Worm (Caenorhabditis elegans) whole organism, L1 larva: ENCODE measurements around the gene lin-3.
A peak's percentile ranks its signal among the peaks of the same experiment; 100 is the strongest.

ENCODE experiments used
- ama-1 ChIP-seq: fragments of 150-350 bp; optimal IDR thresholded peaks from 2 replicates; lab custom pipeline; 2014
- elt-2 ChIP-seq: sonication (generic microtip); optimal IDR thresholded peaks from 2 replicates; lab custom pipeline; 2016; ENCODE audit warnings: missing genetic modification characterization, mild to moderate bottlenecking, inconsistent platforms, missing compliant biosample characterization, missing genetic modification reagents
- fkh-4 ChIP-seq: sonication (generic microtip); optimal IDR thresholded peaks from 2 replicates; lab custom pipeline; 2016; ENCODE audit warnings: missing compliant biosample characterization, missing genetic modification characterization, borderline replicate concordance
- lin-13 ChIP-seq: fragments of 150-350 bp; optimal IDR thresholded peaks from 2 replicates; lab custom pipeline; 2014; ENCODE audit warnings: missing biosample characterization, missing genetic modification reagents, missing genetic modification characterization
- lin-39 ChIP-seq: fragments of 150-350 bp; optimal IDR thresholded peaks from 2 replicates; lab custom pipeline; 2014; ENCODE audit warnings: missing biosample characterization, missing genetic modification reagents, missing genetic modification characterization
- mep-1 ChIP-seq: fragments of 150-350 bp; optimal IDR thresholded peaks from 2 replicates; lab custom pipeline; 2014; ENCODE audit warnings: missing biosample characterization, missing genetic modification characterization
- nhr-28 ChIP-seq: fragments of 150-350 bp; optimal IDR thresholded peaks from 2 replicates; lab custom pipeline; 2014; ENCODE audit warnings: missing biosample characterization, missing genetic modification characterization
- nhr-77 ChIP-seq: fragments of 150-350 bp; optimal IDR thresholded peaks from 2 replicates; lab custom pipeline; 2014; ENCODE audit warnings: missing biosample characterization, missing genetic modification characterization
- unc-130 ChIP-seq: fragments of 150-350 bp; optimal IDR thresholded peaks from 2 replicates; lab custom pipeline; 2017; ENCODE audit warnings: missing biosample characterization, missing genetic modification characterization, inconsistent platforms
- unc-62 ChIP-seq: fragments of 150-350 bp; optimal IDR thresholded peaks from 2 replicates; lab custom pipeline; 2014; ENCODE audit warnings: missing biosample characterization, missing genetic modification reagents, missing genetic modification characterization
- xbp-1 ChIP-seq: sonication (generic microtip); optimal IDR thresholded peaks from 2 replicates; lab custom pipeline; 2016; ENCODE audit warnings: missing genetic modification characterization, missing compliant biosample characterization

DNA sequence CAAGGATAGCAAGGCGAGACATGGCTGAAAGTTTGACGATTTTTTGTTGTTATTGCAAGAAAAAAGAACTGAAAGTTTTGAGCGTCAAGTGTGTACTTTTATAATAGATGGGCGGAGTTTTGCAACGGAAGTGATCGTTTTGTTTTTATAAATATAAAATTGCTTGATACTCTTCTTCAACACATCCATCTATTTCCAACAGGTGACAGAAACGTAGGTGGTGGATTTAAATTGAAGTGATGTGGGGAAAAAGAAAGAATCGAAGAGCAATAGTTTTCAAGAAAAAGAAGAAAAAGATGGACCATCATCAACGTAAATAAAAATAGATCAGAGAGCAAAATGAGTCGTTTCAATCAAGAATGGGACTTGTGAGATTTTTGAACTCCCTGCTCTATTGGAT, 12.9 kb downstream of the lin-3 start, which contains the start of gene ttr-17:
- no peak for TF ChIP-seq nhr-77 (tag; lab: Kevin White, UChicago)
- TF ChIP-seq fkh-4 (tag; lab: Kevin White, UChicago), result no peak
- no peak for TF ChIP-seq xbp-1 (tag; lab: Kevin White, UChicago)
- no peak for TF ChIP-seq unc-62 (GFP tag; lab: Kevin White, UChicago)
- no peak for TF ChIP-seq mep-1 (tag; lab: Kevin White, UChicago)
- TF ChIP-seq elt-2 (tag; lab: Kevin White, UChicago), result no peak
- no peak for TF ChIP-seq nhr-28
- no peak for TF ChIP-seq ama-1 (lab: Kevin White, UChicago)
- no peak for TF ChIP-seq lin-13 (GFP tag; lab: Kevin White, UChicago)
- TF ChIP-seq unc-130, result no peak
- peak; percentile 50 for TF ChIP-seq lin-39
